Worm (Caenorhabditis elegans) whole organism, mixed stage, embryonic: ENCODE measurements around the gene B0302.5.

Experiments
- M03D4.4 ChIP-seq: sonication (generic microtip); optimal IDR thresholded peaks from 2 replicates; lab custom pipeline; 2017; ENCODE audit warnings: mild to moderate bottlenecking, missing genetic modification characterization, missing compliant biosample characterization
- bed-3 ChIP-seq: fragments of 200-800 bp; sonication (Bioruptor generic); optimal IDR thresholded peaks from 3 replicates; lab custom pipeline; 2018; ENCODE audit warnings: mild to moderate bottlenecking, missing genetic modification characterization, moderate library complexity, missing compliant biosample characterization
- blmp-1 ChIP-seq: fragments of 150-350 bp; optimal IDR thresholded peaks from 2 replicates; lab custom pipeline; 2014; ENCODE audit warnings: missing biosample characterization, missing genetic modification characterization
- ceh-39 ChIP-seq: fragments of 150-350 bp; optimal IDR thresholded peaks from 2 replicates; lab custom pipeline; 2014; ENCODE audit warnings: missing biosample characterization, missing genetic modification characterization
- ceh-43 ChIP-seq: fragments of 200-800 bp; sonication (Bioruptor generic); optimal IDR thresholded peaks from 2 replicates; lab custom pipeline; 2018; ENCODE audit warnings: mild to moderate bottlenecking, missing genetic modification characterization, moderate library complexity, missing compliant biosample characterization
- ceh-83 ChIP-seq: fragments of 200-800 bp; sonication (Bioruptor generic); optimal IDR thresholded peaks from 2 replicates; lab custom pipeline; 2018; ENCODE audit warnings: mild to moderate bottlenecking, missing genetic modification characterization, missing compliant biosample characterization
- ces-1 ChIP-seq: fragments of 150-350 bp; optimal IDR thresholded peaks from 2 replicates; lab custom pipeline; 2014; ENCODE audit warnings: missing biosample characterization, missing genetic modification reagents, missing genetic modification characterization
- cnd-1 ChIP-seq: fragments of 200-800 bp; sonication (Bioruptor generic); optimal IDR thresholded peaks from 2 replicates; lab custom pipeline; 2018; ENCODE audit warnings: mild to moderate bottlenecking, missing genetic modification characterization, missing compliant biosample characterization
- drap-1 ChIP-seq: fragments of 200-800 bp; sonication (Bioruptor generic); optimal IDR thresholded peaks from 3 replicates; lab custom pipeline; 2018; ENCODE audit warnings: mild to moderate bottlenecking, missing genetic modification characterization, missing compliant biosample characterization
- elt-1 ChIP-seq: sonication (generic microtip); optimal IDR thresholded peaks from 2 replicates; lab custom pipeline; 2017; ENCODE audit warnings: missing genetic modification characterization, mild to moderate bottlenecking, missing compliant biosample characterization, antibody characterized with exemption, moderate library complexity, borderline replicate concordance; ENCODE audit not compliant: insufficient read depth
- elt-3 ChIP-seq: fragments of 150-350 bp; optimal IDR thresholded peaks from 2 replicates; lab custom pipeline; 2014; ENCODE audit warnings: missing biosample characterization, missing genetic modification characterization
- flh-1 ChIP-seq: fragments of 200-800 bp; sonication (Bioruptor generic); optimal IDR thresholded peaks from 2 replicates; lab custom pipeline; 2018; ENCODE audit warnings: mild to moderate bottlenecking, missing genetic modification characterization, moderate library complexity, missing compliant biosample characterization
- ham-2 ChIP-seq: fragments of 200-800 bp; sonication (Bioruptor generic); optimal IDR thresholded peaks from 2 replicates; lab custom pipeline; 2018; ENCODE audit warnings: mild to moderate bottlenecking, missing genetic modification characterization, missing compliant biosample characterization
- hlh-1 ChIP-seq: fragments of 150-350 bp; optimal IDR thresholded peaks from 2 replicates; lab custom pipeline; 2014; ENCODE audit warnings: missing biosample characterization, missing genetic modification reagents, missing genetic modification characterization
- lin-13 ChIP-seq: fragments of 150-350 bp; optimal IDR thresholded peaks from 2 replicates; lab custom pipeline; 2014; ENCODE audit warnings: missing biosample characterization, missing genetic modification characterization
- lin-32 ChIP-seq: fragments of 200-800 bp; sonication (Bioruptor generic); optimal IDR thresholded peaks from 2 replicates; lab custom pipeline; 2018; ENCODE audit warnings: mild to moderate bottlenecking, missing genetic modification characterization, missing compliant biosample characterization
- lsy-2 ChIP-seq: fragments of 150-350 bp; optimal IDR thresholded peaks from 2 replicates; lab custom pipeline; 2014; ENCODE audit warnings: missing biosample characterization, missing genetic modification characterization
- mab-5 ChIP-seq: fragments of 150-350 bp; optimal IDR thresholded peaks from 2 replicates; lab custom pipeline; 2014; ENCODE audit warnings: missing biosample characterization, missing genetic modification characterization
- mep-1 ChIP-seq: fragments of 150-350 bp; optimal IDR thresholded peaks from 2 replicates; lab custom pipeline; 2017; ENCODE audit warnings: missing biosample characterization, missing genetic modification reagents, missing genetic modification characterization, inconsistent platforms
- mls-2 ChIP-seq: sonication (generic microtip); optimal IDR thresholded peaks from 2 replicates; lab custom pipeline; 2016; ENCODE audit warnings: mild to moderate bottlenecking, missing genetic modification characterization, moderate library complexity, missing compliant biosample characterization
- nhr-12 ChIP-seq: fragments of 150-350 bp; optimal IDR thresholded peaks from 2 replicates; lab custom pipeline; 2014; ENCODE audit warnings: missing biosample characterization, missing genetic modification characterization
- nhr-2 ChIP-seq: fragments of 150-350 bp; optimal IDR thresholded peaks from 2 replicates; lab custom pipeline; 2014; ENCODE audit warnings: missing biosample characterization, missing genetic modification characterization
- nhr-237 ChIP-seq: fragments of 150-350 bp; optimal IDR thresholded peaks from 2 replicates; lab custom pipeline; 2014; ENCODE audit warnings: missing biosample characterization, missing genetic modification characterization
- nhr-28 ChIP-seq: fragments of 150-350 bp; optimal IDR thresholded peaks from 2 replicates; lab custom pipeline; 2014; ENCODE audit warnings: missing biosample characterization, missing genetic modification characterization
- nhr-76 ChIP-seq: sonication (generic microtip); optimal IDR thresholded peaks from 2 replicates; lab custom pipeline; 2017; ENCODE audit warnings: missing biosample characterization, missing genetic modification characterization
- pha-4 ChIP-seq: fragments of 150-350 bp; optimal IDR thresholded peaks from 2 replicates; lab custom pipeline; 2018; ENCODE audit warnings: missing biosample characterization, missing genetic modification reagents, missing genetic modification characterization
- sem-2 ChIP-seq: fragments of 200-800 bp; sonication (Bioruptor generic); optimal IDR thresholded peaks from 2 replicates; lab custom pipeline; 2018; ENCODE audit warnings: mild to moderate bottlenecking, missing genetic modification characterization, missing compliant biosample characterization
- snpc-4 ChIP-seq: fragments of 150-350 bp; optimal IDR thresholded peaks from 2 replicates; lab custom pipeline; 2014; ENCODE audit warnings: missing biosample characterization, missing genetic modification characterization
- sptf-1 ChIP-seq: sonication (generic microtip); optimal IDR thresholded peaks from 2 replicates; lab custom pipeline; 2017; ENCODE audit warnings: mild to moderate bottlenecking, missing genetic modification characterization, moderate library complexity, missing compliant biosample characterization
- tbx-8 ChIP-seq: fragments of 200-800 bp; sonication (Bioruptor generic); optimal IDR thresholded peaks from 2 replicates; lab custom pipeline; 2018; ENCODE audit warnings: mild to moderate bottlenecking, missing genetic modification characterization, moderate library complexity, missing compliant biosample characterization
- unc-120 ChIP-seq: sonication (generic microtip); optimal IDR thresholded peaks from 2 replicates; lab custom pipeline; 2017; ENCODE audit warnings: missing genetic modification characterization, missing compliant biosample characterization; ENCODE audit not compliant: poor library complexity, severe bottlenecking
- unc-39 ChIP-seq: fragments of 150-350 bp; optimal IDR thresholded peaks from 2 replicates; lab custom pipeline; 2014; ENCODE audit warnings: missing biosample characterization, missing genetic modification characterization
- unc-62 ChIP-seq: fragments of 150-350 bp; optimal IDR thresholded peaks from 2 replicates; lab custom pipeline; 2014; ENCODE audit warnings: missing biosample characterization, missing genetic modification reagents, missing genetic modification characterization
- zip-8 ChIP-seq: fragments of 150-350 bp; optimal IDR thresholded peaks from 2 replicates; lab custom pipeline; 2014; ENCODE audit warnings: missing biosample characterization, missing genetic modification characterization

Gene B0302.5

ce11 chrX:17176677-17177076 is 18.3 kb downstream of the B0302.5 start, which contains the start of gene B0302.4:
B0302.4 (minus strand) TSS chrX:17176777.
- no peak for TF ChIP-seq ces-1
- no peak for TF ChIP-seq lsy-2
- no peak for TF ChIP-seq elt-1 (tag; lab: Kevin White, UChicago)
- no peak for TF ChIP-seq nhr-237 (tag; lab: Kevin White, UChicago)
- no peak for TF ChIP-seq sem-2 (GFP tag; lab: Kevin White, UChicago)
- no peak for TF ChIP-seq nhr-2 (tag; lab: Kevin White, UChicago)
- no peak for TF ChIP-seq mls-2 (tag; lab: Kevin White, UChicago)
- TF ChIP-seq blmp-1 (tag; lab: Kevin White, UChicago) = no peak
- TF ChIP-seq drap-1 = no peak
- TF ChIP-seq lin-13 (tag; lab: Kevin White, UChicago) = no peak
- TF ChIP-seq mep-1 = no peak

DNA sequence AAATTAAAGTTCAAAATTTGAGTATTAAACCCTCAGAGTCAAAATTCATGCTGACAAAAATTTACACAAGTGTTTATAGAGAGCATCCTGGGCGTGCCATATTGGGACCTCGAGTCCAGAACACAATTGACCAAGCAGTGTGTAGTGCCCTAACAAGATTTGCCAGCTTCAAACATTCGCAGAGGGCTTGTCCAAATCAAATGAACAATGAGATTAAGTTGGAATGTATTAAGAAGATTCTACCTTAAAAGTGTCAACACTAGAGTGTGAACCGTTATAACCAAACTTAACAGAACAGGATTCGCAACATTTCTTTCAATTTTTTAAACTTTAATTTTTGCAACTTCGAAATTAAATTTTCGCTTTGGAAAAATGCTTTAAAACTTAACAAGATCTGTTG is 24.5 kb downstream of the B0302.5 start:
- TF ChIP-seq ces-1 (peak; percentile 86), hlh-1 (tag; lab: Kevin White, UChicago) (no peak), flh-1 (GFP tag; lab: Kevin White, UChicago) (no peak), mep-1 (no peak), unc-62 (GFP tag; lab: Kevin White, UChicago) (no peak)
- TF ChIP-seq, all 35 proteins: peak for 1

- no peak for TF ChIP-seq zip-8 (tag; lab: Kevin White, UChicago)
- no peak for TF ChIP-seq mls-2 (tag; lab: Kevin White, UChicago)
- no peak for TF ChIP-seq elt-3
- TF ChIP-seq drap-1 = no peak
- no peak for TF ChIP-seq mep-1
- no peak for TF ChIP-seq snpc-4 (tag; lab: Kevin White, UChicago)
- TF ChIP-seq tbx-8 (GFP tag; lab: Kevin White, UChicago) = no peak
- no peak for TF ChIP-seq pha-4 (tag; lab: Kevin White, UChicago)
- no peak for TF ChIP-seq ceh-43 (GFP tag; lab: Kevin White, UChicago)
- TF ChIP-seq hlh-1 (tag; lab: Kevin White, UChicago) = no peak
- TF ChIP-seq lin-32 (GFP tag; lab: Kevin White, UChicago) = no peak
- TF ChIP-seq sptf-1 (tag; lab: Kevin White, UChicago) = no peak
- TF ChIP-seq cnd-1 (tag; lab: Kevin White, UChicago) = no peak
These were observed 26.9 kb downstream of the B0302.5 start for ce11 chrX:17168086-17168485.

DNA sequence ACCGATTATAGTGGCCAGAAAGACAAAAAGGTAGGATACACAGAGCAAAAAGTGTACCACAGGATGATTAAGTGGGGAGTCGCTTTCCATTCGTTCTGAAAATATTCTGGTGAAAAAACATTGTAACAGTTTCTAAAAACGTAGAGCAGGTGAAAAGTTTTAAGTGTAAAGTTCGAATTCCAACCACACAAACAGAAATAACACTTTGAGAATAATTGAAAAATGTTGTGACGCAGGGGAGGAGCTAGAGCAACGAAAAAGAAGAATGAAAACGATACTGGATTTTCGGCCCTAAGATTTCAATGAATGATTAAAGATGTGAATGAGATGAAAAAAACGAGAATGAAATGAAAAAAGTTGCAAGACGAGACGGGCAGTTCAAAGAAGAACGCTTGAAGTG is 37.1 kb downstream of the B0302.5 start, which contains the start of gene npr-21:
npr-21 (minus strand) TSS at position 101 of the 400 bp plus-strand sequence.
- TF ChIP-seq mep-1 (no peak), mls-2 (tag; lab: Kevin White, UChicago) (no peak), cnd-1 (tag; lab: Kevin White, UChicago) (no peak), ceh-39 (no peak)

DNA sequence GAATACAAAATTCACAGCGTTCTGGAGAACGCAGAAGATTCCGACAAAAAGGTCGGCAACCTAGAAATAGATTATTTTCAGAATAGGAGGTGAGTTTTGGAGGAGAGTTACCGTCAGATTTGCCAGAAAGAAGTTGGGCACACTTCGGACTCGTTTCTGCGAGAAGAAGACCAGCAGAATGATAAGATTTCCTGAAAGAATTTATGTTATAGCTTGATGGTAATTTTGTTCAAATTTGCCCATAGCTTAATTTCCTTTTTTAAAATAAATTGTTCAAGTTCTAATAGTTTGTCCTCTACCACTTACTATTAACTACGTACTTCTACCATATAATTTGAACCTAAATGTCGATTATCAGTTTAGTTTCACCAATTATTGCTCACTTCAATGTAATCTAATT is 37.8 kb downstream of the B0302.5 start:
- no peak for TF ChIP-seq unc-39 (tag; lab: Kevin White, UChicago)
- TF ChIP-seq lin-32 (GFP tag; lab: Kevin White, UChicago) = no peak
- TF ChIP-seq hlh-1 (tag; lab: Kevin White, UChicago) = no peak
- TF ChIP-seq ceh-39 = no peak
- no peak for TF ChIP-seq nhr-28 (tag; lab: Kevin White, UChicago)
- TF ChIP-seq zip-8 (tag; lab: Kevin White, UChicago) = no peak
- no peak for TF ChIP-seq ceh-43 (GFP tag; lab: Kevin White, UChicago)
- TF ChIP-seq drap-1 = no peak
- TF ChIP-seq flh-1 (GFP tag; lab: Kevin White, UChicago) = no peak
- no peak for TF ChIP-seq nhr-237 (tag; lab: Kevin White, UChicago)

ce11 chrX:17151160-17151711 is 43.7 kb downstream of the B0302.5 start, which contains the start of gene mdt-1.2:
mdt-1.2 (plus strand) TSS chrX:17151522.
- TF ChIP-seq nhr-2 (tag; lab: Kevin White, UChicago) (peak; percentile 22), lsy-2 (peak; percentile 1), tbx-8 (GFP tag; lab: Kevin White, UChicago) (no peak), bed-3 (GFP tag; lab: Kevin White, UChicago) (no peak), flh-1 (GFP tag; lab: Kevin White, UChicago) (no peak), cnd-1 (tag; lab: Kevin White, UChicago) (peak; percentile 1), unc-39 (tag; lab: Kevin White, UChicago) (no peak), ham-2 (GFP tag; lab: Kevin White, UChicago) (no peak), ceh-43 (GFP tag; lab: Kevin White, UChicago) (no peak), hlh-1 (tag; lab: Kevin White, UChicago) (no peak), M03D4.4 (tag; lab: Kevin White, UChicago) (peak; percentile 36), mls-2 (tag; lab: Kevin White, UChicago) (no peak), nhr-28 (tag; lab: Kevin White, UChicago) (no peak), mab-5 (tag; lab: Kevin White, UChicago) (no peak), sptf-1 (tag; lab: Kevin White, UChicago) (peak; percentile 61), zip-8 (tag; lab: Kevin White, UChicago) (no peak), unc-120 (tag; lab: Kevin White, UChicago) (peak; percentile 91), ceh-83 (GFP tag; lab: Kevin White, UChicago) (no peak), unc-62 (GFP tag; lab: Kevin White, UChicago) (no peak), drap-1 (no peak), snpc-4 (tag; lab: Kevin White, UChicago) (no peak), blmp-1 (tag; lab: Kevin White, UChicago) (no peak), sem-2 (GFP tag; lab: Kevin White, UChicago) (no peak), nhr-237 (tag; lab: Kevin White, UChicago) (peak; percentile 42), mep-1 (peak; percentile 91), elt-1 (tag; lab: Kevin White, UChicago) (no peak), lin-32 (GFP tag; lab: Kevin White, UChicago) (no peak), nhr-76 (no peak), elt-3 (no peak), nhr-12 (tag; lab: Kevin White, UChicago) (no peak), ces-1 (peak; percentile 83)
